Fruit fly (Drosophila melanogaster) whole organism, wandering third instar larva: ENCODE data around the gene Hph.

Experiments used
- Abd-B ChIP-seq: fragments of >200 bp; optimal IDR thresholded peaks from 2 replicates; lab custom pipeline; 2017; ENCODE audit warnings: missing biosample characterization, missing genetic modification characterization
- CG32264 ChIP-seq: fragments of 200-800 bp; sonication (Bioruptor generic); optimal IDR thresholded peaks from 2 replicates; lab custom pipeline; 2016; ENCODE audit warnings: missing biosample characterization, missing genetic modification characterization
- CG9705 ChIP-seq: fragments of 200-800 bp; sonication (Bioruptor generic); optimal IDR thresholded peaks from 2 replicates; lab custom pipeline; 2018; ENCODE audit warnings: missing biosample characterization, mild to moderate bottlenecking, missing genetic modification characterization
- CrebA ChIP-seq: fragments of 200-800 bp; sonication (Bioruptor generic); optimal IDR thresholded peaks from 2 replicates; lab custom pipeline; 2016; ENCODE audit warnings: missing biosample characterization, mild to moderate bottlenecking, missing genetic modification characterization, borderline replicate concordance
- Dfd ChIP-seq: fragments of >200 bp; optimal IDR thresholded peaks from 2 replicates; lab custom pipeline; 2017; ENCODE audit warnings: missing biosample characterization, missing genetic modification characterization
- Dif ChIP-seq: fragments of 200-275, 200-300 bp; sonication (Bioruptor generic); optimal IDR thresholded peaks from 2 replicates; lab custom pipeline; 2018; ENCODE audit warnings: missing biosample characterization, missing genetic modification characterization; ENCODE audit not compliant: partially characterized antibody
- GATAd ChIP-seq: sonication (Bioruptor generic); optimal IDR thresholded peaks from 2 replicates; lab custom pipeline; 2016; ENCODE audit warnings: missing biosample characterization, missing genetic modification characterization
- HLH106 ChIP-seq: fragments of 200-800 bp; optimal IDR thresholded peaks from 3 replicates; lab custom pipeline; 2019; ENCODE audit warnings: missing biosample characterization, mild to moderate bottlenecking, missing genetic modification characterization, moderate library complexity
- Hnf4 ChIP-seq: fragments of 200-800 bp; sonication (Bioruptor generic); optimal IDR thresholded peaks from 2 replicates; lab custom pipeline; 2016; ENCODE audit warnings: missing biosample characterization, mild to moderate bottlenecking, missing genetic modification characterization
- Hr78 ChIP-seq: fragments of >200 bp; optimal IDR thresholded peaks from 2 replicates; lab custom pipeline; 2017; ENCODE audit warnings: missing biosample characterization, missing genetic modification characterization
- Hr83 ChIP-seq: fragments of 200-300 bp; sonication (Bioruptor generic); optimal IDR thresholded peaks from 2 replicates; lab custom pipeline; 2016; ENCODE audit warnings: missing biosample characterization, mild to moderate bottlenecking, missing genetic modification characterization, moderate library complexity; ENCODE audit not compliant: poor library complexity, severe bottlenecking
- Jra ChIP-seq: sonication (Bioruptor generic); optimal IDR thresholded peaks from 2 replicates; lab custom pipeline; 2016; ENCODE audit warnings: missing biosample characterization, missing genetic modification characterization
- Mio ChIP-seq: sonication (Bioruptor generic); optimal IDR thresholded peaks from 2 replicates; lab custom pipeline; 2016; ENCODE audit warnings: missing biosample characterization, missing genetic modification characterization
- Myc ChIP-seq: fragments of >200 bp; optimal IDR thresholded peaks from 2 replicates; lab custom pipeline; 2017
- N ChIP-seq: fragments of >200 bp; optimal IDR thresholded peaks from 2 replicates; lab custom pipeline; 2018; ENCODE audit warnings: missing biosample characterization, missing external identifiers, missing genetic modification characterization
- OdsH ChIP-seq: fragments of 200-800 bp; sonication (Bioruptor generic); optimal IDR thresholded peaks from 2 replicates; lab custom pipeline; 2016; ENCODE audit warnings: missing biosample characterization, mild to moderate bottlenecking, missing genetic modification characterization
- Rel ChIP-seq, 2 experiments: fragments of 200-800 bp; sonication (Bioruptor generic) in 1 of 2; optimal IDR thresholded peaks; 2 replicates in 1 of 2; 3 replicates in 1 of 2; lab custom pipeline; 2016 to 2019; ENCODE audit warnings: mild to moderate bottlenecking in 2 of 2, missing biosample characterization in 2 of 2, missing genetic modification characterization in 2 of 2, moderate library complexity in 1 of 2
- Sp1 ChIP-seq: fragments of 200-800 bp; sonication (Bioruptor generic); optimal IDR thresholded peaks from 3 replicates; lab custom pipeline; 2019; ENCODE audit warnings: missing biosample characterization, mild to moderate bottlenecking, missing genetic modification characterization, moderate library complexity
- Vsx2 ChIP-seq: fragments of 200-300, 225-300 bp; sonication (Bioruptor generic); optimal IDR thresholded peaks from 2 replicates; lab custom pipeline; 2018; ENCODE audit warnings: missing biosample characterization, missing genetic modification characterization; ENCODE audit not compliant: partially characterized antibody
- br ChIP-seq: fragments of 200-800 bp; sonication (Bioruptor generic); optimal IDR thresholded peaks from 2 replicates; lab custom pipeline; 2016; ENCODE audit warnings: missing biosample characterization, missing genetic modification characterization
- brk ChIP-seq: fragments of 200-800 bp; sonication (Bioruptor generic); optimal IDR thresholded peaks from 2 replicates; lab custom pipeline; 2016; ENCODE audit warnings: missing biosample characterization, mild to moderate bottlenecking, missing genetic modification characterization
- dl ChIP-seq, 2 experiments: fragments of 175-275, 200-275 bp in 1 of 2; fragments of 200-275 bp in 1 of 2; sonication (Bioruptor generic); optimal IDR thresholded peaks; lab custom pipeline; 2018; ENCODE audit warnings: mild to moderate bottlenecking in 2 of 2, missing biosample characterization in 2 of 2, missing genetic modification characterization in 2 of 2, moderate library complexity in 2 of 2; ENCODE audit not compliant: partially characterized antibody in 2 of 2, insufficient read depth in 1 of 2
- dmrt93B ChIP-seq: fragments of 200-800 bp; sonication (Bioruptor generic); optimal IDR thresholded peaks from 2 replicates; lab custom pipeline; 2018; ENCODE audit warnings: missing biosample characterization, mild to moderate bottlenecking, missing genetic modification characterization
- dsf ChIP-seq: sonication (Bioruptor generic); optimal IDR thresholded peaks from 2 replicates; lab custom pipeline; 2016; ENCODE audit warnings: missing biosample characterization, missing genetic modification characterization, borderline replicate concordance
- ey ChIP-seq: fragments of 200-800 bp; sonication (Bioruptor generic); optimal IDR thresholded peaks from 2 replicates; lab custom pipeline; 2016; ENCODE audit warnings: missing biosample characterization, missing genetic modification characterization
- foxo ChIP-seq, 2 experiments: fragments of 200-800 bp; sonication (Bioruptor generic); optimal IDR thresholded peaks; 2 replicates in 1 of 2; 3 replicates in 1 of 2; lab custom pipeline; 2016 to 2017; ENCODE audit warnings: missing biosample characterization in 2 of 2, missing genetic modification characterization in 2 of 2
- fru ChIP-seq: fragments of 200-800 bp; sonication (Bioruptor generic); optimal IDR thresholded peaks from 3 replicates; lab custom pipeline; 2016; ENCODE audit warnings: missing biosample characterization, mild to moderate bottlenecking, missing genetic modification characterization
- h ChIP-seq: fragments of 200-800 bp; sonication (Bioruptor generic); optimal IDR thresholded peaks from 3 replicates; lab custom pipeline; 2016; ENCODE audit warnings: missing biosample characterization, mild to moderate bottlenecking, missing genetic modification characterization
- jim ChIP-seq: fragments of 175-275, 200-325 bp; sonication (Bioruptor generic); optimal IDR thresholded peaks from 2 replicates; lab custom pipeline; 2016; ENCODE audit warnings: missing biosample characterization, mild to moderate bottlenecking, missing genetic modification characterization
- lola ChIP-seq: fragments of >200 bp; optimal IDR thresholded peaks from 2 replicates; lab custom pipeline; 2017; ENCODE audit warnings: missing biosample characterization, missing genetic modification characterization
- pan ChIP-seq: fragments of >200 bp; optimal IDR thresholded peaks from 2 replicates; lab custom pipeline; 2017
- psq ChIP-seq: fragments of 200-800 bp; sonication (Bioruptor generic); optimal IDR thresholded peaks from 3 replicates; lab custom pipeline; 2017; ENCODE audit warnings: missing biosample characterization, mild to moderate bottlenecking, missing genetic modification characterization, moderate library complexity
- rgr ChIP-seq: fragments of 200-800 bp; sonication (Bioruptor generic); optimal IDR thresholded peaks from 3 replicates; lab custom pipeline; 2016; ENCODE audit warnings: missing biosample characterization, mild to moderate bottlenecking, missing genetic modification characterization
- sage ChIP-seq: fragments of 200-800 bp; sonication (Bioruptor generic); optimal IDR thresholded peaks from 2 replicates; lab custom pipeline; 2016; ENCODE audit warnings: missing biosample characterization, mild to moderate bottlenecking, missing genetic modification characterization
- sv ChIP-seq: fragments of 200-800 bp; sonication (Bioruptor generic); optimal IDR thresholded peaks from 3 replicates; lab custom pipeline; 2016; ENCODE audit warnings: missing biosample characterization, missing genetic modification characterization
- tai ChIP-seq: sonication (Bioruptor generic); optimal IDR thresholded peaks from 2 replicates; lab custom pipeline; 2016; ENCODE audit warnings: missing biosample characterization, missing genetic modification characterization
- usp ChIP-seq: fragments of >200 bp; optimal IDR thresholded peaks from 2 replicates; lab custom pipeline; 2017; ENCODE audit warnings: missing biosample characterization, missing genetic modification characterization
- woc ChIP-seq: sonication (Bioruptor generic); optimal IDR thresholded peaks from 2 replicates; lab custom pipeline; 2016; ENCODE audit warnings: missing biosample characterization, mild to moderate bottlenecking, missing genetic modification characterization

The Hph gene

dm6 chr3R:5250530-5251242 is 6.2 kb upstream of the Hph start:
- peak; percentile 44 for TF ChIP-seq brk (GFP tag; lab: Kevin White, UChicago)
- TF ChIP-seq woc: peak; percentile 68
- TF ChIP-seq tai (GFP tag; lab: Kevin White, UChicago): peak; percentile 48
- TF ChIP-seq CrebA (GFP tag; lab: Kevin White, UChicago): no peak
- peak; percentile 56 for TF ChIP-seq br (GFP tag; lab: Kevin White, UChicago)
- no peak for TF ChIP-seq jim (GFP tag; lab: Kevin White, UChicago)
- TF ChIP-seq Hnf4 (GFP tag; lab: Kevin White, UChicago): peak; percentile 68
- TF ChIP-seq Jra: no peak
- TF ChIP-seq dmrt93B (GFP tag; lab: Kevin White, UChicago): no peak
- TF ChIP-seq psq (GFP tag; lab: Kevin White, UChicago): peak; percentile 61
- no peak for TF ChIP-seq pan (lab: Kevin White, UChicago)
- TF ChIP-seq dsf (GFP tag; lab: Kevin White, UChicago): no peak
- TF ChIP-seq CG32264 (GFP tag; lab: Kevin White, UChicago): peak; percentile 6
- no peak for TF ChIP-seq Myc
- peak; percentile 57 for TF ChIP-seq rgr
- TF ChIP-seq CG9705 (GFP tag; lab: Kevin White, UChicago): no peak
- no peak for TF ChIP-seq Hr78 (GFP tag; lab: Kevin White, UChicago)
- no peak for TF ChIP-seq Sp1 (GFP tag; lab: Kevin White, UChicago)
- TF ChIP-seq Abd-B (GFP tag; lab: Kevin White, UChicago): no peak
- TF ChIP-seq sage (GFP tag; lab: Kevin White, UChicago): peak; percentile 52
- no peak for TF ChIP-seq Dfd
- TF ChIP-seq HLH106 (tag; lab: Kevin White, UChicago): peak; percentile 24
- no peak for TF ChIP-seq Dif (GFP tag; lab: Kevin White, UChicago)
- no peak for TF ChIP-seq lola (GFP tag; lab: Kevin White, UChicago)
- peak; percentile 65 for TF ChIP-seq ey
- peak; percentile 57 for TF ChIP-seq fru (GFP tag; lab: Kevin White, UChicago)
- no peak for TF ChIP-seq sv
- TF ChIP-seq Hr83 (GFP tag; lab: Kevin White, UChicago): peak; percentile 59
- TF ChIP-seq GATAd (GFP tag; lab: Kevin White, UChicago): no peak
- no peak for TF ChIP-seq Rel (GFP tag; optimal IDR thresholded peaks at IDR 0.05; lab: Kevin White, UChicago)
- TF ChIP-seq Rel (tag; optimal IDR thresholded peaks at IDR 0.05; lab: Kevin White, UChicago): peak; percentile 97
- peak; percentile 54 for TF ChIP-seq OdsH (GFP tag; lab: Kevin White, UChicago)
- peak; percentile 62 for TF ChIP-seq h
- TF ChIP-seq N (GFP tag; lab: Kevin White, UChicago): no peak
- no peak for TF ChIP-seq usp (GFP tag; lab: Kevin White, UChicago)
- peak in 1 of 2 experiments; percentile 66 for TF ChIP-seq foxo (GFP tag; optimal IDR thresholded peaks at IDR 0.05; lab: Kevin White, UChicago)
- TF ChIP-seq dl (GFP tag; optimal IDR thresholded peaks at IDR 0.05; lab: Kevin White, UChicago; ENCODE audit: insufficient read depth in 1 of 2, partially characterized antibody in 2 of 2): no peak
- TF ChIP-seq Mio (GFP tag; lab: Kevin White, UChicago): peak; percentile 2
- peak; percentile 19 for TF ChIP-seq Vsx2 (GFP tag; lab: Kevin White, UChicago)

dm6 chr3R:5251243-5251865 is 5.5 kb upstream of the Hph start, which contains the start of gene CtsF:
Gene CtsF, minus strand, starts transcription at chr3R:5251745.
- no peak for TF ChIP-seq CrebA (GFP tag; lab: Kevin White, UChicago)
- TF ChIP-seq sv: peak; percentile 13
- no peak for TF ChIP-seq ey
- no peak for TF ChIP-seq pan (lab: Kevin White, UChicago)
- no peak for TF ChIP-seq usp (GFP tag; lab: Kevin White, UChicago)
- TF ChIP-seq OdsH (GFP tag; lab: Kevin White, UChicago): peak; percentile 45
- peak; percentile 58 for TF ChIP-seq Sp1 (GFP tag; lab: Kevin White, UChicago)
- TF ChIP-seq foxo (GFP tag; optimal IDR thresholded peaks at IDR 0.05; lab: Kevin White, UChicago): peak in 1 of 2 experiments; percentile 32
- TF ChIP-seq Dif (GFP tag; lab: Kevin White, UChicago): no peak
- peak; percentile 21 for TF ChIP-seq rgr
- no peak for TF ChIP-seq Hr83 (GFP tag; lab: Kevin White, UChicago)
- TF ChIP-seq dmrt93B (GFP tag; lab: Kevin White, UChicago): no peak
- TF ChIP-seq jim (GFP tag; lab: Kevin White, UChicago): no peak
- TF ChIP-seq Mio (GFP tag; lab: Kevin White, UChicago): no peak
- no peak for TF ChIP-seq Jra
- no peak for TF ChIP-seq dsf (GFP tag; lab: Kevin White, UChicago)
- no peak for TF ChIP-seq woc
- TF ChIP-seq Abd-B (GFP tag; lab: Kevin White, UChicago): peak; percentile 23
- TF ChIP-seq Myc: peak; percentile 29
- peak; percentile 63 for TF ChIP-seq br (GFP tag; lab: Kevin White, UChicago)
- TF ChIP-seq N (GFP tag; lab: Kevin White, UChicago): peak; percentile 15
- no peak for TF ChIP-seq Rel (GFP tag; optimal IDR thresholded peaks at IDR 0.05; lab: Kevin White, UChicago)
- peak; percentile 92 for TF ChIP-seq Rel (tag; optimal IDR thresholded peaks at IDR 0.05; lab: Kevin White, UChicago)
- peak; percentile 17 for TF ChIP-seq psq (GFP tag; lab: Kevin White, UChicago)
- TF ChIP-seq Vsx2 (GFP tag; lab: Kevin White, UChicago): no peak
- no peak for TF ChIP-seq Hr78 (GFP tag; lab: Kevin White, UChicago)
- no peak for TF ChIP-seq Dfd
- TF ChIP-seq tai (GFP tag; lab: Kevin White, UChicago): no peak
- no peak for TF ChIP-seq sage (GFP tag; lab: Kevin White, UChicago)
- peak; percentile 60 for TF ChIP-seq h
- no peak for TF ChIP-seq CG32264 (GFP tag; lab: Kevin White, UChicago)
- no peak for TF ChIP-seq CG9705 (GFP tag; lab: Kevin White, UChicago)
- no peak for TF ChIP-seq GATAd (GFP tag; lab: Kevin White, UChicago)
- no peak for TF ChIP-seq dl (GFP tag; optimal IDR thresholded peaks at IDR 0.05; lab: Kevin White, UChicago; ENCODE audit: insufficient read depth in 1 of 2, partially characterized antibody in 2 of 2)
- no peak for TF ChIP-seq lola (GFP tag; lab: Kevin White, UChicago)
- TF ChIP-seq brk (GFP tag; lab: Kevin White, UChicago): peak; percentile 0
- TF ChIP-seq HLH106 (tag; lab: Kevin White, UChicago): peak; percentile 21
- peak; percentile 15 for TF ChIP-seq fru (GFP tag; lab: Kevin White, UChicago)
